1 fruit fly cellular context compared by ENCODE assay signal in the genomic region with DNA sequence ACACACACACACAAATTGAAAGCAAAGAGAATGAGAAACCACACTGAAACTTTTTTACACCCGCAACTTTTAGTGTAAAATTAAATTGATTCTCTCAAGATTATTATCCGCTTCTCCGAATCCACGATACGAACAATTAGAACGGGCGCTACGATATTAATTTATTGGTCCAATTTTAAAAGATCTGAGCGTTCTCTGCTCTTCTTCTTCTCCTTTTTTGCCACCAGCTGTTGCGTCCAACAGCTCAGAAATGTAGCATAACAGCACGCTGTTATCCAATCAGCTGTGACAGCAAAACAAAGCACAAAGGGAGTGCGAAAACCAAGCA.
A peak's percentile ranks its signal among the peaks of the same experiment; 100 is the strongest.
TF ChIP-seq lines count a peak whose summit lies in the region.

Gene UGP, minus strand, starts transcription at position 223 of the 328 bp plus-strand sequence.
Gene Svip, plus strand, starts transcription at position 287 of the 328 bp plus-strand sequence.

TF ChIP-seq in whole organism, embryonic, 481 proteins besides CTCF, POLR2A, EP300 and RAD21 (continued from another document and continues in another):
- TF ChIP-seq D19B (GFP tag; optimal IDR thresholded peaks at IDR 0.05; lab: Kevin White, UChicago) (no peak), gcm (GFP tag; optimal IDR thresholded peaks at IDR 0.05; lab: Kevin White, UChicago) (no peak), Oli (tag; optimal IDR thresholded peaks at IDR 0.05; lab: Kevin White, UChicago) (no peak), Atf3 (GFP tag; optimal IDR thresholded peaks at IDR 0.05; lab: Kevin White, UChicago) (no peak), CG14710 (tag; optimal IDR thresholded peaks at IDR 0.05; lab: Kevin White, UChicago) (no peak), CG31388 (GFP tag; optimal IDR thresholded peaks at IDR 0.05; lab: Kevin White, UChicago) (no peak), sug (tag; optimal IDR thresholded peaks at IDR 0.05; lab: Kevin White, UChicago) (peak; percentile 3), hbn (GFP tag; IDR thresholded peaks at IDR 0.05; lab: Robert Waterston, UW; ENCODE audit: partially characterized antibody) (peak; percentile 25; the same call in 1 of the 2 replicates), ci (GFP tag; IDR thresholded peaks at IDR 0.05; lab: Robert Waterston, UW) (0 out of 3 replicates have a peak, but pooled peaks have one; percentile 26), fd64A (GFP tag; optimal IDR thresholded peaks at IDR 0.05; lab: Kevin White, UChicago) (no peak), cas (GFP tag; IDR thresholded peaks at IDR 0.05; lab: Robert Waterston, UW) (no peak), CG2120 (GFP tag; optimal IDR thresholded peaks at IDR 0.05; lab: Kevin White, UChicago) (no peak), Atf6 (GFP tag; IDR thresholded peaks at IDR 0.05; lab: Robert Waterston, UW) (0 out of 2 replicates have a peak, but pooled peaks have one; percentile 8), dpn (GFP tag; optimal IDR thresholded peaks at IDR 0.05; lab: Kevin White, UChicago) (no peak), insv (GFP tag; optimal IDR thresholded peaks at IDR 0.05; lab: Kevin White, UChicago) (peak in 1 of 2 experiments; percentile 85), cg (GFP tag; optimal IDR thresholded peaks at IDR 0.05; lab: Kevin White, UChicago) (peak; percentile 70), dati (GFP tag; IDR thresholded peaks at IDR 0.05; lab: Robert Waterston, UW) (no peak), CG4282 (GFP tag; optimal IDR thresholded peaks at IDR 0.05; lab: Kevin White, UChicago) (peak; percentile 27), Ada2b (GFP tag; IDR thresholded peaks at IDR 0.05; lab: Robert Waterston, UW) (peak; percentile 30; the same call in 1 of the 2 replicates), Deaf1 (tag; optimal IDR thresholded peaks at IDR 0.05; lab: Kevin White, UChicago) (no peak), CG10366 (GFP tag; IDR thresholded peaks at IDR 0.05; lab: Robert Waterston, UW) (no peak), Bteb2 (GFP tag; optimal IDR thresholded peaks at IDR 0.05; lab: Kevin White, UChicago) (peak; percentile 10), BtbVII (GFP tag; optimal IDR thresholded peaks at IDR 0.05; lab: Kevin White, UChicago) (no peak), knrl (GFP tag; IDR thresholded peaks at IDR 0.05; lab: Robert Waterston, UW; ENCODE audit: partially characterized antibody) (no peak), CG11504 (tag; optimal IDR thresholded peaks at IDR 0.05; lab: Kevin White, UChicago) (no peak), Dad (GFP tag; optimal IDR thresholded peaks at IDR 0.05; lab: Kevin White, UChicago) (no peak), Six4 (GFP tag; optimal IDR thresholded peaks at IDR 0.05; lab: Kevin White, UChicago) (no peak), Xbp1 (GFP tag; optimal IDR thresholded peaks at IDR 0.05; lab: Kevin White, UChicago) (no peak), Adf1 (GFP tag; IDR thresholded peaks at IDR 0.05; lab: Robert Waterston, UW) (no peak), CG16779 (GFP tag; IDR thresholded peaks at IDR 0.05; lab: Robert Waterston, UW) (no peak), CG17568 (GFP tag; optimal IDR thresholded peaks at IDR 0.05; lab: Kevin White, UChicago) (peak; percentile 25), sob (GFP tag; IDR thresholded peaks at IDR 0.05; lab: Robert Waterston, UW) (no peak), BEAF-32 (GFP tag; optimal IDR thresholded peaks at IDR 0.05; lab: Kevin White, UChicago) (peak; percentile 15), wek (GFP tag; optimal IDR thresholded peaks at IDR 0.05; lab: Kevin White, UChicago) (no peak), CG31224 (GFP tag; IDR thresholded peaks at IDR 0.05; lab: Robert Waterston, UW) (no peak), Dip2 (GFP tag; IDR thresholded peaks at IDR 0.05; lab: Robert Waterston, UW) (no peak), HLH54F (GFP tag; optimal IDR thresholded peaks at IDR 0.05; lab: Kevin White, UChicago) (no peak), sisA (GFP tag; IDR thresholded peaks at IDR 0.05; lab: Robert Waterston, UW) (no peak), hth (optimal IDR thresholded peaks at IDR 0.05; lab: Kevin White, UChicago) (no peak), CG6854 (GFP tag; optimal IDR thresholded peaks at IDR 0.05; lab: Kevin White, UChicago) (no peak), grau (tag; optimal IDR thresholded peaks at IDR 0.05; lab: Kevin White, UChicago) (no peak), kay (GFP tag; optimal IDR thresholded peaks at IDR 0.05; lab: Kevin White, UChicago) (no peak), CG2116 (GFP tag; optimal IDR thresholded peaks at IDR 0.05; lab: Kevin White, UChicago) (peak; percentile 15), Fer2 (tag; optimal IDR thresholded peaks at IDR 0.05; lab: Kevin White, UChicago) (no peak), pros (GFP tag; optimal IDR thresholded peaks at IDR 0.05; lab: Kevin White, UChicago) (no peak), NFAT (GFP tag; IDR thresholded peaks at IDR 0.05; lab: Robert Waterston, UW) (no peak), E2f2 (GFP tag; IDR thresholded peaks at IDR 0.05; lab: Robert Waterston, UW) (peak; percentile 30; the same call in 1 of the 2 replicates), CG6272 (GFP tag; IDR thresholded peaks at IDR 0.05; lab: Robert Waterston, UW) (no peak), CG15514 (GFP tag; optimal IDR thresholded peaks at IDR 0.05; lab: Kevin White, UChicago) (peak; percentile 39), CG10959 (GFP tag; IDR thresholded peaks at IDR 0.05; lab: Robert Waterston, UW) (no peak), CG12659 (GFP tag; optimal IDR thresholded peaks at IDR 0.05; lab: Kevin White, UChicago) (peak; percentile 17), CG12071 (GFP tag; optimal IDR thresholded peaks at IDR 0.05; lab: Kevin White, UChicago) (no peak), wdn (GFP tag; IDR thresholded peaks at IDR 0.05; lab: Robert Waterston, UW) (no peak), hkb (optimal IDR thresholded peaks at IDR 0.05; lab: Kevin White, UChicago) (no peak), hkb (GFP tag; IDR thresholded peaks at IDR 0.05; lab: Robert Waterston, UW) (no peak), CG13296 (GFP tag; optimal IDR thresholded peaks at IDR 0.05; lab: Kevin White, UChicago) (peak; percentile 4), sim (GFP tag; IDR thresholded peaks at IDR 0.05; lab: Robert Waterston, UW) (no peak), luna (GFP tag; optimal IDR thresholded peaks at IDR 0.05; lab: Kevin White, UChicago) (no peak), CG7271 (tag; optimal IDR thresholded peaks at IDR 0.05; lab: Kevin White, UChicago) (no peak), CG17385 (GFP tag; optimal IDR thresholded peaks at IDR 0.05; lab: Kevin White, UChicago) (peak; percentile 97), maf-S (GFP tag; optimal IDR thresholded peaks at IDR 0.05; lab: Kevin White, UChicago) (no peak), zfh2 (GFP tag; optimal IDR thresholded peaks at IDR 0.05; lab: Kevin White, UChicago) (no peak), CG15696 (tag; optimal IDR thresholded peaks at IDR 0.05; lab: Kevin White, UChicago) (no peak), mld (GFP tag; IDR thresholded peaks at IDR 0.05; lab: Robert Waterston, UW; ENCODE audit: partially characterized antibody) (no peak), tin (GFP tag; optimal IDR thresholded peaks at IDR 0.05; lab: Kevin White, UChicago) (no peak), CG10274 (GFP tag; optimal IDR thresholded peaks at IDR 0.05; lab: Kevin White, UChicago) (no peak), tap (tag; optimal IDR thresholded peaks at IDR 0.05; lab: Kevin White, UChicago) (no peak), Abd-B (GFP tag; optimal IDR thresholded peaks at IDR 0.05; lab: Kevin White, UChicago) (no peak), CG34224 (GFP tag; IDR thresholded peaks at IDR 0.05; lab: Robert Waterston, UW; ENCODE audit: partially characterized antibody) (0 out of 3 replicates have a peak, but pooled peaks have one; percentile 15), CG31365 (tag; optimal IDR thresholded peaks at IDR 0.05; lab: Kevin White, UChicago) (no peak), CG32532 (GFP tag; IDR thresholded peaks at IDR 0.05; lab: Robert Waterston, UW) (no peak; the same call in 1 of the 2 replicates), D19A (tag; optimal IDR thresholded peaks at IDR 0.05; lab: Kevin White, UChicago) (no peak), CG7745 (tag; optimal IDR thresholded peaks at IDR 0.05; lab: Kevin White, UChicago) (no peak), CrebB (tag; optimal IDR thresholded peaks at IDR 0.05; lab: Kevin White, UChicago) (no peak), schlank (tag; optimal IDR thresholded peaks at IDR 0.05; lab: Kevin White, UChicago) (no peak), Trl (optimal IDR thresholded peaks at IDR 0.05; lab: Kevin White, UChicago) (peak in 1 of 2 experiments; percentile 21), Trl (GFP tag; optimal IDR thresholded peaks at IDR 0.05; lab: Kevin White, UChicago) (no peak), chif (GFP tag; optimal IDR thresholded peaks at IDR 0.05; lab: Kevin White, UChicago) (no peak), CG4404 (GFP tag; IDR thresholded peaks at IDR 0.05; lab: Robert Waterston, UW) (no peak), CG13894 (tag; optimal IDR thresholded peaks at IDR 0.05; lab: Kevin White, UChicago) (no peak), CG1603 (tag; optimal IDR thresholded peaks at IDR 0.05; lab: Kevin White, UChicago) (peak; percentile 41), fd96Cb (tag; optimal IDR thresholded peaks at IDR 0.05; lab: Kevin White, UChicago) (no peak), CG13424 (tag; optimal IDR thresholded peaks at IDR 0.05; lab: Kevin White, UChicago) (no peak), exex (tag; optimal IDR thresholded peaks at IDR 0.05; lab: Kevin White, UChicago) (peak; percentile 13), NfI (GFP tag; optimal IDR thresholded peaks at IDR 0.05; lab: Kevin White, UChicago) (peak; percentile 11), CG31441 (GFP tag; IDR thresholded peaks at IDR 0.05; lab: Robert Waterston, UW) (no peak), CG4617 (GFP tag; optimal IDR thresholded peaks at IDR 0.05; lab: Kevin White, UChicago; ENCODE audit: borderline replicate concordance) (peak; percentile 52), pan (optimal IDR thresholded peaks at IDR 0.05; lab: Kevin White, UChicago) (no peak), pan (GFP tag; optimal IDR thresholded peaks at IDR 0.05 in 1 of 2, IDR thresholded peaks at IDR 0.05 in 1 of 2) (no peak), unc-4 (GFP tag; IDR thresholded peaks at IDR 0.05; lab: Robert Waterston, UW; ENCODE audit: partially characterized antibody) (0 out of 2 replicates have a peak, but pooled peaks have one; percentile 18), CG4820 (GFP tag; optimal IDR thresholded peaks at IDR 0.05; lab: Kevin White, UChicago) (no peak), CG9876 (GFP tag; optimal IDR thresholded peaks at IDR 0.05; lab: Kevin White, UChicago) (no peak), Hr51 (GFP tag; optimal IDR thresholded peaks at IDR 0.05; lab: Kevin White, UChicago) (peak in 1 of 2 experiments; percentile 9), Fer3 (tag; optimal IDR thresholded peaks at IDR 0.05; lab: Kevin White, UChicago) (peak; percentile 13), oc (tag; optimal IDR thresholded peaks at IDR 0.05; lab: Kevin White, UChicago) (no peak), bbx (GFP tag; IDR thresholded peaks at IDR 0.05; lab: Robert Waterston, UW; ENCODE audit: partially characterized antibody) (no peak), slp2 (GFP tag; optimal IDR thresholded peaks at IDR 0.05; lab: Kevin White, UChicago) (no peak), dmrt11E (tag; optimal IDR thresholded peaks at IDR 0.05; lab: Kevin White, UChicago) (no peak), CG8281 (tag; optimal IDR thresholded peaks at IDR 0.05; lab: Kevin White, UChicago) (no peak), CG17186 (GFP tag; optimal IDR thresholded peaks at IDR 0.05; lab: Kevin White, UChicago) (peak; percentile 99), yki (optimal IDR thresholded peaks at IDR 0.05; lab: Kevin White, UChicago) (no peak), H15 (GFP tag; IDR thresholded peaks at IDR 0.05; lab: Robert Waterston, UW) (no peak), her (GFP tag; optimal IDR thresholded peaks at IDR 0.05; lab: Kevin White, UChicago) (peak; percentile 1), Atf-2 (GFP tag; optimal IDR thresholded peaks at IDR 0.05; lab: Kevin White, UChicago) (no peak), unpg (GFP tag; optimal IDR thresholded peaks at IDR 0.05; lab: Kevin White, UChicago) (no peak), CG7372 (GFP tag; IDR thresholded peaks at IDR 0.05; lab: Robert Waterston, UW) (no peak), CG7839 (tag; optimal IDR thresholded peaks at IDR 0.05; lab: Kevin White, UChicago) (no peak), lmd (GFP tag; IDR thresholded peaks at IDR 0.05; lab: Robert Waterston, UW) (no peak), CG12299 (tag; optimal IDR thresholded peaks at IDR 0.05; lab: Kevin White, UChicago) (peak; percentile 7), sna (GFP tag; IDR thresholded peaks at IDR 0.05; lab: Robert Waterston, UW; ENCODE audit: partially characterized antibody) (0 out of 2 replicates have a peak, but pooled peaks have one; percentile 20), Hand (GFP tag; optimal IDR thresholded peaks at IDR 0.05; lab: Kevin White, UChicago) (no peak), gce (GFP tag; IDR thresholded peaks at IDR 0.05; lab: Robert Waterston, UW) (no peak), CG3281 (GFP tag; optimal IDR thresholded peaks at IDR 0.05; lab: Kevin White, UChicago) (no peak), sr (GFP tag; IDR thresholded peaks at IDR 0.05; lab: Robert Waterston, UW) (no peak), CG2678 (tag; optimal IDR thresholded peaks at IDR 0.05; lab: Kevin White, UChicago) (peak; percentile 1), chinmo (GFP tag; IDR thresholded peaks at IDR 0.05; lab: Robert Waterston, UW; ENCODE audit: partially characterized antibody) (0 out of 4 replicates have a peak, but pooled peaks have one; percentile 57), Chrac-16 (GFP tag; optimal IDR thresholded peaks at IDR 0.05; lab: Kevin White, UChicago) (no peak), CG9932 (GFP tag; IDR thresholded peaks at IDR 0.05; lab: Robert Waterston, UW) (no peak), CG10321 (GFP tag; IDR thresholded peaks at IDR 0.05; lab: Robert Waterston, UW) (no peak), chm (GFP tag; IDR thresholded peaks at IDR 0.05; lab: Robert Waterston, UW) (no peak), tio (GFP tag; optimal IDR thresholded peaks at IDR 0.05; lab: Kevin White, UChicago) (no peak), phol (tag; optimal IDR thresholded peaks at IDR 0.05; lab: Kevin White, UChicago) (no peak), zen2 (GFP tag; IDR thresholded peaks at IDR 0.05; lab: Robert Waterston, UW; ENCODE audit: partially characterized antibody) (no peak), Dp (GFP tag; optimal IDR thresholded peaks at IDR 0.05; lab: Kevin White, UChicago) (peak; percentile 21), CG8765 (GFP tag; IDR thresholded peaks at IDR 0.05; lab: Robert Waterston, UW) (no peak), pzg (GFP tag; optimal IDR thresholded peaks at IDR 0.05; lab: Kevin White, UChicago) (peak; percentile 51), CG18476 (GFP tag; optimal IDR thresholded peaks at IDR 0.05; lab: Kevin White, UChicago) (no peak), CG5245 (GFP tag; optimal IDR thresholded peaks at IDR 0.05; lab: Kevin White, UChicago) (no peak), CG8924 (tag; optimal IDR thresholded peaks at IDR 0.05; lab: Kevin White, UChicago) (peak; percentile 44), Vsx1 (GFP tag; optimal IDR thresholded peaks at IDR 0.05; lab: Kevin White, UChicago) (no peak)
